Worm (Caenorhabditis elegans): Measurements from ENCODE around the gene tbx-9.

ce11 chrIII:10341758-10342157 is at the start of gene tbx-9:
- TF ChIP-seq skn-1 (tag; optimal IDR thresholded peaks at IDR 0.05) (no peak), lin-14 (GFP tag; optimal IDR thresholded peaks at IDR 0.05) (no peak), fos-1 (tag; optimal IDR thresholded peaks at IDR 0.05) (no peak), mep-1 (tag; optimal IDR thresholded peaks at IDR 0.05) (no peak)
